Worm (Caenorhabditis elegans): ENCODE measurements around the gene srlf-12.

- no peak for TF ChIP-seq R02D3.7 (tag; optimal IDR thresholded peaks at IDR 0.05)
- TF ChIP-seq fos-1 (tag; optimal IDR thresholded peaks at IDR 0.05) = no peak
- TF ChIP-seq ztf-11 (tag; optimal IDR thresholded peaks at IDR 0.05) = no peak
Measured at ce11 chrIV:10879542-10879941, 12.4 kb downstream of the srlf-12 start, which contains the start of gene sdz-13.

All from whole organism, L2 larva.